Fruit fly (Drosophila melanogaster) whole organism, wandering third instar larva: ENCODE measurements around the gene gry.

Source experiments
- Abd-B ChIP-seq: fragments of >200 bp; optimal IDR thresholded peaks from 2 replicates; lab custom pipeline; 2017; ENCODE audit warnings: missing biosample characterization, missing genetic modification characterization
- CG32264 ChIP-seq: fragments of 200-800 bp; sonication (Bioruptor generic); optimal IDR thresholded peaks from 2 replicates; lab custom pipeline; 2016; ENCODE audit warnings: missing biosample characterization, missing genetic modification characterization
- CG9705 ChIP-seq: fragments of 200-800 bp; sonication (Bioruptor generic); optimal IDR thresholded peaks from 2 replicates; lab custom pipeline; 2018; ENCODE audit warnings: missing biosample characterization, mild to moderate bottlenecking, missing genetic modification characterization
- CrebA ChIP-seq: fragments of 200-800 bp; sonication (Bioruptor generic); optimal IDR thresholded peaks from 2 replicates; lab custom pipeline; 2016; ENCODE audit warnings: missing biosample characterization, mild to moderate bottlenecking, missing genetic modification characterization, borderline replicate concordance
- Dfd ChIP-seq: fragments of >200 bp; optimal IDR thresholded peaks from 2 replicates; lab custom pipeline; 2017; ENCODE audit warnings: missing biosample characterization, missing genetic modification characterization
- Dif ChIP-seq: fragments of 200-275, 200-300 bp; sonication (Bioruptor generic); optimal IDR thresholded peaks from 2 replicates; lab custom pipeline; 2018; ENCODE audit warnings: missing biosample characterization, missing genetic modification characterization; ENCODE audit not compliant: partially characterized antibody
- GATAd ChIP-seq: sonication (Bioruptor generic); optimal IDR thresholded peaks from 2 replicates; lab custom pipeline; 2016; ENCODE audit warnings: missing biosample characterization, missing genetic modification characterization
- HLH106 ChIP-seq: fragments of 200-800 bp; optimal IDR thresholded peaks from 3 replicates; lab custom pipeline; 2019; ENCODE audit warnings: missing biosample characterization, mild to moderate bottlenecking, missing genetic modification characterization, moderate library complexity
- Hnf4 ChIP-seq: fragments of 200-800 bp; sonication (Bioruptor generic); optimal IDR thresholded peaks from 2 replicates; lab custom pipeline; 2016; ENCODE audit warnings: missing biosample characterization, mild to moderate bottlenecking, missing genetic modification characterization
- Hr78 ChIP-seq: fragments of >200 bp; optimal IDR thresholded peaks from 2 replicates; lab custom pipeline; 2017; ENCODE audit warnings: missing biosample characterization, missing genetic modification characterization
- Hr83 ChIP-seq: fragments of 200-300 bp; sonication (Bioruptor generic); optimal IDR thresholded peaks from 2 replicates; lab custom pipeline; 2016; ENCODE audit warnings: missing biosample characterization, mild to moderate bottlenecking, missing genetic modification characterization, moderate library complexity; ENCODE audit not compliant: poor library complexity, severe bottlenecking
- Jra ChIP-seq: sonication (Bioruptor generic); optimal IDR thresholded peaks from 2 replicates; lab custom pipeline; 2016; ENCODE audit warnings: missing biosample characterization, missing genetic modification characterization
- Mio ChIP-seq: sonication (Bioruptor generic); optimal IDR thresholded peaks from 2 replicates; lab custom pipeline; 2016; ENCODE audit warnings: missing biosample characterization, missing genetic modification characterization
- Myc ChIP-seq: fragments of >200 bp; optimal IDR thresholded peaks from 2 replicates; lab custom pipeline; 2017
- N ChIP-seq: fragments of >200 bp; optimal IDR thresholded peaks from 2 replicates; lab custom pipeline; 2018; ENCODE audit warnings: missing biosample characterization, missing external identifiers, missing genetic modification characterization
- OdsH ChIP-seq: fragments of 200-800 bp; sonication (Bioruptor generic); optimal IDR thresholded peaks from 2 replicates; lab custom pipeline; 2016; ENCODE audit warnings: missing biosample characterization, mild to moderate bottlenecking, missing genetic modification characterization
- Rel ChIP-seq, 2 experiments: fragments of 200-800 bp; sonication (Bioruptor generic) in 1 of 2; optimal IDR thresholded peaks; 2 replicates in 1 of 2; 3 replicates in 1 of 2; lab custom pipeline; 2016 to 2019; ENCODE audit warnings: mild to moderate bottlenecking in 2 of 2, missing biosample characterization in 2 of 2, missing genetic modification characterization in 2 of 2, moderate library complexity in 1 of 2
- Sp1 ChIP-seq: fragments of 200-800 bp; sonication (Bioruptor generic); optimal IDR thresholded peaks from 3 replicates; lab custom pipeline; 2019; ENCODE audit warnings: missing biosample characterization, mild to moderate bottlenecking, missing genetic modification characterization, moderate library complexity
- Vsx2 ChIP-seq: fragments of 200-300, 225-300 bp; sonication (Bioruptor generic); optimal IDR thresholded peaks from 2 replicates; lab custom pipeline; 2018; ENCODE audit warnings: missing biosample characterization, missing genetic modification characterization; ENCODE audit not compliant: partially characterized antibody
- br ChIP-seq: fragments of 200-800 bp; sonication (Bioruptor generic); optimal IDR thresholded peaks from 2 replicates; lab custom pipeline; 2016; ENCODE audit warnings: missing biosample characterization, missing genetic modification characterization
- brk ChIP-seq: fragments of 200-800 bp; sonication (Bioruptor generic); optimal IDR thresholded peaks from 2 replicates; lab custom pipeline; 2016; ENCODE audit warnings: missing biosample characterization, mild to moderate bottlenecking, missing genetic modification characterization
- dl ChIP-seq, 2 experiments: fragments of 175-275, 200-275 bp in 1 of 2; fragments of 200-275 bp in 1 of 2; sonication (Bioruptor generic); optimal IDR thresholded peaks; lab custom pipeline; 2018; ENCODE audit warnings: mild to moderate bottlenecking in 2 of 2, missing biosample characterization in 2 of 2, missing genetic modification characterization in 2 of 2, moderate library complexity in 2 of 2; ENCODE audit not compliant: partially characterized antibody in 2 of 2, insufficient read depth in 1 of 2
- dmrt93B ChIP-seq: fragments of 200-800 bp; sonication (Bioruptor generic); optimal IDR thresholded peaks from 2 replicates; lab custom pipeline; 2018; ENCODE audit warnings: missing biosample characterization, mild to moderate bottlenecking, missing genetic modification characterization
- dsf ChIP-seq: sonication (Bioruptor generic); optimal IDR thresholded peaks from 2 replicates; lab custom pipeline; 2016; ENCODE audit warnings: missing biosample characterization, missing genetic modification characterization, borderline replicate concordance
- ey ChIP-seq: fragments of 200-800 bp; sonication (Bioruptor generic); optimal IDR thresholded peaks from 2 replicates; lab custom pipeline; 2016; ENCODE audit warnings: missing biosample characterization, missing genetic modification characterization
- foxo ChIP-seq, 2 experiments: fragments of 200-800 bp; sonication (Bioruptor generic); optimal IDR thresholded peaks; 2 replicates in 1 of 2; 3 replicates in 1 of 2; lab custom pipeline; 2016 to 2017; ENCODE audit warnings: missing biosample characterization in 2 of 2, missing genetic modification characterization in 2 of 2
- fru ChIP-seq: fragments of 200-800 bp; sonication (Bioruptor generic); optimal IDR thresholded peaks from 3 replicates; lab custom pipeline; 2016; ENCODE audit warnings: missing biosample characterization, mild to moderate bottlenecking, missing genetic modification characterization
- h ChIP-seq: fragments of 200-800 bp; sonication (Bioruptor generic); optimal IDR thresholded peaks from 3 replicates; lab custom pipeline; 2016; ENCODE audit warnings: missing biosample characterization, mild to moderate bottlenecking, missing genetic modification characterization
- jim ChIP-seq: fragments of 175-275, 200-325 bp; sonication (Bioruptor generic); optimal IDR thresholded peaks from 2 replicates; lab custom pipeline; 2016; ENCODE audit warnings: missing biosample characterization, mild to moderate bottlenecking, missing genetic modification characterization
- lola ChIP-seq: fragments of >200 bp; optimal IDR thresholded peaks from 2 replicates; lab custom pipeline; 2017; ENCODE audit warnings: missing biosample characterization, missing genetic modification characterization
- pan ChIP-seq: fragments of >200 bp; optimal IDR thresholded peaks from 2 replicates; lab custom pipeline; 2017
- psq ChIP-seq: fragments of 200-800 bp; sonication (Bioruptor generic); optimal IDR thresholded peaks from 3 replicates; lab custom pipeline; 2017; ENCODE audit warnings: missing biosample characterization, mild to moderate bottlenecking, missing genetic modification characterization, moderate library complexity
- rgr ChIP-seq: fragments of 200-800 bp; sonication (Bioruptor generic); optimal IDR thresholded peaks from 3 replicates; lab custom pipeline; 2016; ENCODE audit warnings: missing biosample characterization, mild to moderate bottlenecking, missing genetic modification characterization
- sage ChIP-seq: fragments of 200-800 bp; sonication (Bioruptor generic); optimal IDR thresholded peaks from 2 replicates; lab custom pipeline; 2016; ENCODE audit warnings: missing biosample characterization, mild to moderate bottlenecking, missing genetic modification characterization
- sv ChIP-seq: fragments of 200-800 bp; sonication (Bioruptor generic); optimal IDR thresholded peaks from 3 replicates; lab custom pipeline; 2016; ENCODE audit warnings: missing biosample characterization, missing genetic modification characterization
- tai ChIP-seq: sonication (Bioruptor generic); optimal IDR thresholded peaks from 2 replicates; lab custom pipeline; 2016; ENCODE audit warnings: missing biosample characterization, missing genetic modification characterization
- usp ChIP-seq: fragments of >200 bp; optimal IDR thresholded peaks from 2 replicates; lab custom pipeline; 2017; ENCODE audit warnings: missing biosample characterization, missing genetic modification characterization
- woc ChIP-seq: sonication (Bioruptor generic); optimal IDR thresholded peaks from 2 replicates; lab custom pipeline; 2016; ENCODE audit warnings: missing biosample characterization, mild to moderate bottlenecking, missing genetic modification characterization

gry gene

dm6 chr3L:3245189-3245588, 46.3 kb downstream of the gry start:
- no peak for TF ChIP-seq sv (GFP tag; lab: Kevin White, UChicago)
- peak; percentile 28 for TF ChIP-seq CG32264 (GFP tag; lab: Kevin White, UChicago)
- peak in 1 of 2 experiments; percentile 73 for TF ChIP-seq foxo (GFP tag; optimal IDR thresholded peaks at IDR 0.05; lab: Kevin White, UChicago)
- TF ChIP-seq Hr78 (GFP tag; lab: Kevin White, UChicago) = no peak
- TF ChIP-seq Sp1 (GFP tag; lab: Kevin White, UChicago) = peak; percentile 91
- TF ChIP-seq N (GFP tag; lab: Kevin White, UChicago) = no peak
- TF ChIP-seq CG9705 (GFP tag; lab: Kevin White, UChicago) = peak; percentile 46
- no peak for TF ChIP-seq Mio (GFP tag; lab: Kevin White, UChicago)
- TF ChIP-seq brk = peak; percentile 72
- no peak for TF ChIP-seq usp
- TF ChIP-seq Rel (GFP tag; optimal IDR thresholded peaks at IDR 0.05; lab: Kevin White, UChicago) = peak; percentile 25
- peak; percentile 17 for TF ChIP-seq Rel (tag; optimal IDR thresholded peaks at IDR 0.05; lab: Kevin White, UChicago)
- TF ChIP-seq h (GFP tag; lab: Kevin White, UChicago) = peak; percentile 71
- peak; percentile 43 for TF ChIP-seq sage (GFP tag; lab: Kevin White, UChicago)
- peak; percentile 70 for TF ChIP-seq rgr
- TF ChIP-seq Abd-B (GFP tag; lab: Kevin White, UChicago) = no peak
- TF ChIP-seq dmrt93B (GFP tag; lab: Kevin White, UChicago) = peak; percentile 42
- TF ChIP-seq CrebA (GFP tag; lab: Kevin White, UChicago) = peak; percentile 78
- peak; percentile 86 for TF ChIP-seq br (GFP tag; lab: Kevin White, UChicago)
- no peak for TF ChIP-seq dl (GFP tag; optimal IDR thresholded peaks at IDR 0.05; lab: Kevin White, UChicago; ENCODE audit: insufficient read depth in 1 of 2, partially characterized antibody in 2 of 2)
- TF ChIP-seq jim (GFP tag; lab: Kevin White, UChicago) = no peak
- TF ChIP-seq tai (GFP tag; lab: Kevin White, UChicago) = peak; percentile 52
- no peak for TF ChIP-seq Hr83
- TF ChIP-seq lola (GFP tag; lab: Kevin White, UChicago) = no peak
- peak; percentile 67 for TF ChIP-seq psq (GFP tag; lab: Kevin White, UChicago)
- TF ChIP-seq OdsH = peak; percentile 86
- TF ChIP-seq woc (GFP tag; lab: Kevin White, UChicago) = peak; percentile 38
- peak; percentile 83 for TF ChIP-seq HLH106 (tag; lab: Kevin White, UChicago)
- no peak for TF ChIP-seq Dfd (GFP tag; lab: Kevin White, UChicago)
- no peak for TF ChIP-seq Vsx2 (GFP tag; lab: Kevin White, UChicago)
- no peak for TF ChIP-seq pan (lab: Kevin White, UChicago)
- TF ChIP-seq fru = peak; percentile 88
- TF ChIP-seq Dif (GFP tag; lab: Kevin White, UChicago) = no peak
- no peak for TF ChIP-seq dsf (GFP tag; lab: Kevin White, UChicago)
- TF ChIP-seq Jra = no peak
- no peak for TF ChIP-seq Myc (lab: Kevin White, UChicago)
- peak; percentile 73 for TF ChIP-seq ey (GFP tag; lab: Kevin White, UChicago)
- TF ChIP-seq Hnf4 (GFP tag; lab: Kevin White, UChicago) = peak; percentile 61
- no peak for TF ChIP-seq GATAd (GFP tag; lab: Kevin White, UChicago)

dm6 chr3L:3246378-3247129, 47.7 kb downstream of the gry start:
- TF ChIP-seq sage (GFP tag; lab: Kevin White, UChicago) (peak; percentile 97), rgr (peak; percentile 88), br (GFP tag; lab: Kevin White, UChicago) (peak; percentile 90), lola (GFP tag; lab: Kevin White, UChicago) (no peak), Mio (GFP tag; lab: Kevin White, UChicago) (no peak), usp (no peak), Hnf4 (GFP tag; lab: Kevin White, UChicago) (peak; percentile 58), CG9705 (GFP tag; lab: Kevin White, UChicago) (peak; percentile 69), ey (GFP tag; lab: Kevin White, UChicago) (peak; percentile 96), OdsH (peak; percentile 85), CrebA (GFP tag; lab: Kevin White, UChicago) (peak; percentile 99), woc (GFP tag; lab: Kevin White, UChicago) (peak; percentile 86), Vsx2 (GFP tag; lab: Kevin White, UChicago) (no peak), GATAd (GFP tag; lab: Kevin White, UChicago) (peak; percentile 25), Rel (GFP tag; optimal IDR thresholded peaks at IDR 0.05; lab: Kevin White, UChicago) (peak; percentile 100), Rel (tag; optimal IDR thresholded peaks at IDR 0.05; lab: Kevin White, UChicago) (peak; percentile 91), psq (GFP tag; lab: Kevin White, UChicago) (peak; percentile 87), h (GFP tag; lab: Kevin White, UChicago) (peak; percentile 89), CG32264 (GFP tag; lab: Kevin White, UChicago) (peak; percentile 82), dsf (GFP tag; lab: Kevin White, UChicago) (no peak), fru (peak; percentile 96), Myc (lab: Kevin White, UChicago) (no peak), tai (GFP tag; lab: Kevin White, UChicago) (peak; percentile 80), brk (peak; percentile 89), Sp1 (GFP tag; lab: Kevin White, UChicago) (peak; percentile 99), dl (GFP tag; optimal IDR thresholded peaks at IDR 0.05; lab: Kevin White, UChicago; ENCODE audit: insufficient read depth in 1 of 2, partially characterized antibody in 2 of 2) (peak; percentile 32 to 59), Dif (GFP tag; lab: Kevin White, UChicago) (peak; percentile 61), HLH106 (tag; lab: Kevin White, UChicago) (peak; percentile 90), Abd-B (GFP tag; lab: Kevin White, UChicago) (no peak), N (GFP tag; lab: Kevin White, UChicago) (no peak), foxo (GFP tag; optimal IDR thresholded peaks at IDR 0.05; lab: Kevin White, UChicago) (peak; percentile 74 to 95), Hr83 (peak; percentile 63), dmrt93B (GFP tag; lab: Kevin White, UChicago) (peak; percentile 73), jim (GFP tag; lab: Kevin White, UChicago) (peak; percentile 99), Jra (peak; percentile 89), pan (lab: Kevin White, UChicago) (no peak), Dfd (GFP tag; lab: Kevin White, UChicago) (no peak), sv (GFP tag; lab: Kevin White, UChicago) (no peak), Hr78 (GFP tag; lab: Kevin White, UChicago) (no peak)
